Fruit fly (Drosophila melanogaster) whole organism, prepupa: ENCODE results near the gene CG14829.

Experiments used
- Blimp-1 ChIP-seq: fragments of 200-800 bp; sonication (Bioruptor generic); optimal IDR thresholded peaks from 3 replicates; lab custom pipeline; 2017; ENCODE audit warnings: missing biosample characterization, missing genetic modification characterization, mild to moderate bottlenecking, moderate library complexity, missing genetic modification reagents
- CG10631 ChIP-seq: fragments of 200-800 bp; sonication (Bioruptor generic); optimal IDR thresholded peaks from 2 replicates; lab custom pipeline; 2016; ENCODE audit warnings: missing biosample characterization, missing genetic modification characterization
- CG11294 ChIP-seq: fragments of 200-800 bp; sonication (Bioruptor generic); IDR thresholded peaks from 2 replicates; pipeline ENCODE4 v1.3.6; 2022; ENCODE audit warnings: missing biosample characterization, missing genetic modification characterization
- CG11762 ChIP-seq: fragments of 200-800 bp; sonication (Bioruptor generic); optimal IDR thresholded peaks from 3 replicates; lab custom pipeline; 2016; ENCODE audit warnings: missing biosample characterization, missing genetic modification characterization; ENCODE audit not compliant: insufficient read depth
- CG11902 ChIP-seq: fragments of 200-800 bp; sonication (Bioruptor generic); optimal IDR thresholded peaks from 3 replicates; lab custom pipeline; 2016; ENCODE audit warnings: missing biosample characterization, missing genetic modification characterization
- CG1621 ChIP-seq: fragments of 200-800 bp; sonication (Bioruptor generic); optimal IDR thresholded peaks from 3 replicates; lab custom pipeline; 2018; ENCODE audit warnings: missing biosample characterization, mild to moderate bottlenecking, missing genetic modification characterization
- CG16779 ChIP-seq: fragments of 200-800 bp; sonication (Bioruptor generic); optimal IDR thresholded peaks from 3 replicates; lab custom pipeline; 2017; ENCODE audit warnings: missing biosample characterization, mild to moderate bottlenecking, missing genetic modification characterization
- CG3032 ChIP-seq: fragments of 200-800 bp; optimal IDR thresholded peaks from 2 replicates; lab custom pipeline; 2019; ENCODE audit warnings: missing biosample characterization, mild to moderate bottlenecking, missing genetic modification characterization, moderate library complexity
- CG31627 ChIP-seq: fragments of 200-800 bp; sonication (Bioruptor generic); optimal IDR thresholded peaks from 3 replicates; lab custom pipeline; 2016; ENCODE audit warnings: missing biosample characterization, missing genetic modification characterization
- CG32006 ChIP-seq: fragments of 200-800 bp; sonication (Bioruptor generic); optimal IDR thresholded peaks from 3 replicates; lab custom pipeline; 2017; ENCODE audit warnings: missing biosample characterization, mild to moderate bottlenecking, missing genetic modification characterization
- CG34406 ChIP-seq: fragments of 200-800 bp; sonication (Bioruptor generic); optimal IDR thresholded peaks from 3 replicates; lab custom pipeline; 2016; ENCODE audit warnings: missing biosample characterization, missing genetic modification characterization
- CG4318 ChIP-seq: fragments of 200-800 bp; sonication (Bioruptor generic); optimal IDR thresholded peaks from 3 replicates; lab custom pipeline; 2017; ENCODE audit warnings: missing biosample characterization, mild to moderate bottlenecking, missing genetic modification characterization
- CG6163 ChIP-seq: fragments of 200-800 bp; sonication (Bioruptor generic); IDR thresholded peaks from 3 replicates; pipeline ENCODE4 v1.3.6; 2022; ENCODE audit warnings: missing biosample characterization, missing genetic modification characterization
- CG6276 ChIP-seq: fragments of 200-800 bp; sonication (Bioruptor generic); optimal IDR thresholded peaks from 2 replicates; lab custom pipeline; 2017; ENCODE audit warnings: missing biosample characterization, mild to moderate bottlenecking, missing genetic modification characterization
- CG6792 ChIP-seq: fragments of 200-800 bp; sonication (Bioruptor generic); optimal IDR thresholded peaks from 3 replicates; lab custom pipeline; 2016; ENCODE audit warnings: missing biosample characterization, missing genetic modification characterization
- CG6808 ChIP-seq: fragments of 200-800 bp; sonication (Bioruptor generic); optimal IDR thresholded peaks from 3 replicates; lab custom pipeline; 2017; ENCODE audit warnings: missing biosample characterization, missing genetic modification characterization, mild to moderate bottlenecking, moderate library complexity, missing genetic modification reagents
- CG6854 ChIP-seq: fragments of 200-800 bp; sonication (Bioruptor generic); optimal IDR thresholded peaks from 2 replicates; lab custom pipeline; 2017; ENCODE audit warnings: missing biosample characterization, mild to moderate bottlenecking, missing genetic modification characterization
- CG7368 ChIP-seq: fragments of 200-800 bp; sonication (Bioruptor generic); optimal IDR thresholded peaks from 3 replicates; lab custom pipeline; 2016; ENCODE audit warnings: missing biosample characterization, missing genetic modification characterization
- CG8119 ChIP-seq: fragments of 200-800 bp; sonication (Bioruptor generic); IDR thresholded peaks from 3 replicates; pipeline ENCODE4 v1.3.6; 2022; ENCODE audit warnings: missing biosample characterization, missing genetic modification characterization
- CG8319 ChIP-seq: fragments of 200-800 bp; sonication (Bioruptor generic); optimal IDR thresholded peaks from 3 replicates; lab custom pipeline; 2016; ENCODE audit warnings: missing biosample characterization, missing genetic modification characterization
- CG8632 ChIP-seq: fragments of 200-800 bp; sonication (Bioruptor generic); optimal IDR thresholded peaks from 3 replicates; lab custom pipeline; 2016; ENCODE audit warnings: missing biosample characterization, missing genetic modification characterization
- CG9139 ChIP-seq: fragments of 200-800 bp; sonication (Bioruptor generic); optimal IDR thresholded peaks from 3 replicates; lab custom pipeline; 2017; ENCODE audit warnings: missing biosample characterization, mild to moderate bottlenecking, missing genetic modification characterization
- Eip75B ChIP-seq: fragments of 200-800 bp; sonication (Bioruptor generic); optimal IDR thresholded peaks from 3 replicates; lab custom pipeline; 2016; ENCODE audit warnings: missing biosample characterization, missing genetic modification characterization
- Eip93F ChIP-seq: fragments of 200-800 bp; sonication (Bioruptor generic); optimal IDR thresholded peaks from 2 replicates; lab custom pipeline; 2016; ENCODE audit warnings: missing biosample characterization, mild to moderate bottlenecking, missing genetic modification characterization
- Ets21C ChIP-seq: fragments of 200-800 bp; sonication (Bioruptor generic); optimal IDR thresholded peaks from 3 replicates; lab custom pipeline; 2016; ENCODE audit warnings: missing biosample characterization, missing genetic modification characterization
- Ets96B ChIP-seq: fragments of 200-800 bp; optimal IDR thresholded peaks from 2 replicates; lab custom pipeline; 2019; ENCODE audit warnings: missing biosample characterization, mild to moderate bottlenecking, missing genetic modification characterization, moderate library complexity
- Gug ChIP-seq: fragments of 200-800 bp; sonication (Bioruptor generic); IDR thresholded peaks from 2 replicates; pipeline ENCODE4 v1.3.6; 2022; ENCODE audit warnings: missing biosample characterization, missing genetic modification characterization
- Hr38 ChIP-seq: sonication (Bioruptor generic); optimal IDR thresholded peaks from 2 replicates; lab custom pipeline; 2016; ENCODE audit warnings: missing biosample characterization, missing genetic modification characterization
- Hr4 ChIP-seq: fragments of 200-800 bp; sonication (Bioruptor generic); optimal IDR thresholded peaks from 3 replicates; lab custom pipeline; 2016; ENCODE audit warnings: missing biosample characterization, missing genetic modification characterization
- Lpt ChIP-seq: fragments of 200-800 bp; sonication (Bioruptor generic); optimal IDR thresholded peaks from 3 replicates; lab custom pipeline; 2016; ENCODE audit warnings: missing biosample characterization, missing genetic modification characterization
- Met ChIP-seq: fragments of 200-800 bp; sonication (Bioruptor generic); optimal IDR thresholded peaks from 3 replicates; lab custom pipeline; 2016; ENCODE audit warnings: missing biosample characterization, missing genetic modification characterization
- OdsH ChIP-seq: fragments of 200-800 bp; sonication (Bioruptor generic); optimal IDR thresholded peaks from 3 replicates; lab custom pipeline; 2016; ENCODE audit warnings: missing biosample characterization, missing genetic modification characterization
- Smox ChIP-seq: fragments of 200-800 bp; sonication (Bioruptor generic); optimal IDR thresholded peaks from 3 replicates; lab custom pipeline; 2016; ENCODE audit warnings: missing biosample characterization, missing genetic modification characterization
- Sox102F ChIP-seq: fragments of 200-800 bp; sonication (Bioruptor generic); optimal IDR thresholded peaks from 2 replicates; lab custom pipeline; 2016; ENCODE audit warnings: missing biosample characterization, mild to moderate bottlenecking, missing genetic modification characterization
- Sox15 ChIP-seq: fragments of 200-800 bp; sonication (Bioruptor generic); optimal IDR thresholded peaks from 3 replicates; lab custom pipeline; 2016; ENCODE audit warnings: missing biosample characterization, missing genetic modification characterization
- cyc ChIP-seq: fragments of 200-800 bp; sonication (Bioruptor generic); optimal IDR thresholded peaks from 3 replicates; lab custom pipeline; 2016; ENCODE audit warnings: missing biosample characterization, missing genetic modification characterization
- dac ChIP-seq: fragments of 200-800 bp; sonication (Bioruptor generic); optimal IDR thresholded peaks from 2 replicates; lab custom pipeline; 2017; ENCODE audit warnings: missing biosample characterization, mild to moderate bottlenecking, missing genetic modification characterization
- dsx ChIP-seq: fragments of 200-800 bp; optimal IDR thresholded peaks from 3 replicates; lab custom pipeline; 2019; ENCODE audit warnings: missing biosample characterization, mild to moderate bottlenecking, missing genetic modification characterization, moderate library complexity; ENCODE audit not compliant: poor library complexity, severe bottlenecking
- esn ChIP-seq: fragments of 200-800 bp; sonication (Bioruptor generic); optimal IDR thresholded peaks from 2 replicates; lab custom pipeline; 2016; ENCODE audit warnings: missing biosample characterization, mild to moderate bottlenecking, missing genetic modification characterization, moderate library complexity
- fd59A ChIP-seq: fragments of 200-800 bp; sonication (Bioruptor generic); optimal IDR thresholded peaks from 2 replicates; lab custom pipeline; 2017; ENCODE audit warnings: missing biosample characterization, mild to moderate bottlenecking, missing genetic modification characterization, missing genetic modification reagents
- fkh ChIP-seq: fragments of 200-800 bp; sonication (Bioruptor generic); optimal IDR thresholded peaks from 3 replicates; lab custom pipeline; 2017; ENCODE audit warnings: missing biosample characterization, mild to moderate bottlenecking, missing genetic modification characterization, moderate library complexity
- lz ChIP-seq: fragments of 200-800 bp; sonication (Bioruptor generic); optimal IDR thresholded peaks from 3 replicates; lab custom pipeline; 2016; ENCODE audit warnings: missing biosample characterization, missing genetic modification characterization
- net ChIP-seq: fragments of 200-800 bp; sonication (Bioruptor generic); optimal IDR thresholded peaks from 3 replicates; lab custom pipeline; 2016; ENCODE audit warnings: missing biosample characterization, missing genetic modification characterization
- spab ChIP-seq: fragments of 200-800 bp; sonication (Bioruptor generic); optimal IDR thresholded peaks from 2 replicates; lab custom pipeline; 2017; ENCODE audit warnings: missing biosample characterization, mild to moderate bottlenecking, missing genetic modification characterization, missing genetic modification reagents
- ss ChIP-seq, 2 experiments: fragments of 200-800 bp; sonication (Bioruptor generic); optimal IDR thresholded peaks; 2 replicates in 1 of 2; 3 replicates in 1 of 2; lab custom pipeline; 2017 to 2018; ENCODE audit warnings: mild to moderate bottlenecking in 2 of 2, missing biosample characterization in 2 of 2, missing genetic modification characterization in 2 of 2, moderate library complexity in 1 of 2
- svp ChIP-seq: fragments of 200-800 bp; sonication (Bioruptor generic); peaks from one replicate; lab custom pipeline; 2016; ENCODE audit warnings: missing biosample characterization, missing genetic modification characterization
- topi ChIP-seq: fragments of 200-800 bp; sonication (Bioruptor generic); optimal IDR thresholded peaks from 3 replicates; lab custom pipeline; 2016; ENCODE audit warnings: missing biosample characterization, missing genetic modification characterization

The CG14829 gene

DNA sequence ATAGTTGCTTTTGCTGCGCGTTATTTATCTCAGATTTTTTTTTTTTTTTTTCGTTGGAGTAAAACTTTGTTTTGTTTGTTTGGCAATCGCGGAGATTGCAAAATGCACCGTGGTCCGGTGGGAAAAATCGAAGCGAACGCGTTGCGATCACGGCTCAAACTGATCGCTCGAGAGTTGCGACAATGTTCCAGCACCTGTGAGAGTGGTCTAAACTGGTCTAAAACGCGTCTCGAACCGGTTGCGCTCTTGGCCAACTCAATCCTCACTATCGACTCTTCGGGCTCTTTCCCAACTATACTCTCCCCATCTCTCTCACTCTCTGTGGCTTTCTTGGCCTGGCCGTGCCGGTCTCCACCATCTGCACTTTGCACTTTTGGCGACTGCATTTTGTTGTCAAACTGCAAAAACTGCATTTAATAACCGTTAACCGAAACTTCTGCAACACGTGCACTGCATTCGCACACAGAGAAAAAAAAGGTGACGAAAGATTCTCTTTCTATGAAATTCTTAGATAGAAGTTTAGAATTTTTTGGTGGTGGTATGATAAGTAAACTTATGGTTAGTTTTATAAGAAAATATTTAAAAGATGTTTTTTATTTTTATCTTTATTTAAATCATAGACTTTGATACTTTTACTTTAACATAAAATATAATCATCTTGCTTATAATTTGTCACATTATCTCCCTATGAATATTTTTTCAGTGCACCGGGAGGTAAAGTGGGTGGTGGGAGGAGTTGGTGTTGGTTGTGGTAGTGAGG lies 26.0 kb upstream of the CG14829 start, which contains the start of gene CG14830 (continued):
- TF ChIP-seq CG11294 (no peak), CG10631 (GFP tag; lab: Kevin White, UChicago) (no peak), spab (GFP tag; lab: Kevin White, UChicago) (peak; percentile 74), Hr38 (GFP tag; lab: Kevin White, UChicago) (no peak), Sox102F (GFP tag; lab: Kevin White, UChicago) (no peak), CG6163 (peak; percentile 53), CG34406 (GFP tag; lab: Kevin White, UChicago) (no peak), Met (no peak), Lpt (GFP tag; lab: Kevin White, UChicago) (peak; percentile 83), CG31627 (no peak), Eip75B (no peak), CG11902 (GFP tag; lab: Kevin White, UChicago) (peak; percentile 32), Hr4 (GFP tag; lab: Kevin White, UChicago) (no peak), Sox15 (no peak), lz (GFP tag; lab: Kevin White, UChicago) (no peak), CG8119 (GFP tag; lab: Robert Waterston, UW) (peak; percentile 49), fd59A (GFP tag; lab: Kevin White, UChicago) (no peak), Gug (peak; percentile 77), esn (no peak), OdsH (GFP tag; lab: Kevin White, UChicago) (no peak), CG6808 (GFP tag; lab: Kevin White, UChicago) (peak; percentile 66), CG3032 (tag; lab: Kevin White, UChicago) (no peak), Smox (GFP tag; lab: Kevin White, UChicago) (peak; percentile 6), cyc (GFP tag; lab: Kevin White, UChicago) (peak; percentile 64)

DNA sequence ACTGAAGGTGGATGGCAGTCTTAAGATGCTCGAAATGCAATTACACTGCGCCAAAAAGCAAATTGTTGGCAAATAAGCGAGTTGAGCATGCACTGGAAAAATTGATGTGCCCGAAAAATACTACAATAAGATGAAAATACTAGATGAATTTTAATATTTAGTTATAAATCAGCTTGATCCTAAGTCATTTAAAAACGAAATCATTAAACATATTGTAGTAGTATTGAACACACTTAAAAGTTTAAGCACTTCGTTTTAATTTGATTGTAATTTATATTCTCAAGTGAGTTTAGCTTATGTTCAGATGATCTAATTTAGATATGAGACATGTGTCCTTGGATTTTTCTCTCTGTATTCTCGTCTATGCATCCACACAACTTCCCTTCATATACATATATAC lies 24.5 kb upstream of the CG14829 start:
- TF ChIP-seq CG8319 = peak; percentile 30
- no peak for TF ChIP-seq topi
- peak; percentile 56 for TF ChIP-seq OdsH (GFP tag; lab: Kevin White, UChicago)
- TF ChIP-seq CG6163 = peak; percentile 59; the same call in 1 of the 3 replicates
- no peak for TF ChIP-seq Eip93F (GFP tag; lab: Kevin White, UChicago)
- peak; percentile 44 for TF ChIP-seq net (GFP tag; lab: Kevin White, UChicago)
- peak; percentile 54 for TF ChIP-seq dsx (GFP tag; lab: Kevin White, UChicago)
- peak; percentile 22 for TF ChIP-seq esn
- TF ChIP-seq CG4318 (GFP tag; lab: Kevin White, UChicago) = peak; percentile 51
- peak; percentile 60 for TF ChIP-seq svp
- TF ChIP-seq Ets21C (GFP tag; lab: Kevin White, UChicago) = no peak
- TF ChIP-seq CG32006 (GFP tag; lab: Kevin White, UChicago) = peak; percentile 56
- peak; percentile 16 to 58 for TF ChIP-seq ss (GFP tag; optimal IDR thresholded peaks at IDR 0.05; lab: Kevin White, UChicago)
- TF ChIP-seq CG9139 (GFP tag; lab: Kevin White, UChicago) = peak; percentile 45
- TF ChIP-seq CG16779 (tag; lab: Kevin White, UChicago) = peak; percentile 7
- TF ChIP-seq fd59A (GFP tag; lab: Kevin White, UChicago) = peak; percentile 21
- TF ChIP-seq CG8119 (GFP tag; lab: Robert Waterston, UW) = peak; percentile 63; the same call in 2 of the 3 replicates
- peak; percentile 28 for TF ChIP-seq CG6792
- TF ChIP-seq CG11762 (GFP tag; lab: Kevin White, UChicago) = peak; percentile 43
- no peak for TF ChIP-seq dac (GFP tag; lab: Kevin White, UChicago)
- peak; percentile 63 for TF ChIP-seq Hr4 (GFP tag; lab: Kevin White, UChicago)
- no peak for TF ChIP-seq CG6854 (GFP tag; lab: Kevin White, UChicago)
- TF ChIP-seq Lpt (GFP tag; lab: Kevin White, UChicago) = no peak
- TF ChIP-seq CG8632 = peak; percentile 40
- TF ChIP-seq fkh (GFP tag; lab: Kevin White, UChicago) = no peak
- TF ChIP-seq Smox (GFP tag; lab: Kevin White, UChicago) = no peak
- no peak for TF ChIP-seq lz (GFP tag; lab: Kevin White, UChicago)
- TF ChIP-seq CG11294 = no peak
- peak; percentile 45 for TF ChIP-seq CG6276 (GFP tag; lab: Kevin White, UChicago)
- no peak for TF ChIP-seq CG1621 (tag; lab: Kevin White, UChicago)
- TF ChIP-seq Ets96B (tag; lab: Kevin White, UChicago) = peak; percentile 52
- no peak for TF ChIP-seq Sox15
- TF ChIP-seq CG7368 (GFP tag; lab: Kevin White, UChicago) = peak; percentile 35
- TF ChIP-seq cyc (GFP tag; lab: Kevin White, UChicago) = no peak
- no peak for TF ChIP-seq Hr38 (GFP tag; lab: Kevin White, UChicago)
- TF ChIP-seq Blimp-1 (GFP tag; lab: Kevin White, UChicago) = no peak
